Fruit fly (Drosophila melanogaster) S2 (cell line): Measurements from ENCODE around the gene CG3588.

Experiments
- CG8478 ChIP-seq: fragments of >200 bp; optimal IDR thresholded peaks from 2 replicates; lab custom pipeline; 2018
- CTCF ChIP-seq, 2 experiments: fragments of >200 bp; optimal IDR thresholded peaks; 2 replicates each; lab custom pipeline; 2018

- no peak for TF ChIP-seq CG8478
- no peak for TF ChIP-seq CTCF (optimal IDR thresholded peaks at IDR 0.05; lab: Kevin White, UChicago)
Measured at dm6 chrX:2929496-2929895, 9.9 kb downstream of the CG3588 start, which contains the start of gene CG32793.
